Fruit fly (Drosophila melanogaster) whole organism, embryonic: Measurements from ENCODE around the gene Sdhaf3.

Experiments
- Ada2b ChIP-seq: fragments of 200-800 bp; sonication (Bioruptor generic); IDR thresholded peaks from 2 replicates; pipeline ENCODE4 v1.3.6; 2022; ENCODE audit warnings: missing biosample characterization, missing genetic modification characterization
- Antp ChIP-seq: fragments of 200-800 bp; sonication (Bioruptor generic); optimal IDR thresholded peaks from 3 replicates; lab custom pipeline; 2016; ENCODE audit warnings: missing biosample characterization, missing genetic modification characterization
- Blimp-1 ChIP-seq: fragments of 200-800 bp; sonication (Bioruptor generic); optimal IDR thresholded peaks from 3 replicates; lab custom pipeline; 2018; ENCODE audit warnings: missing biosample characterization, missing genetic modification characterization, mild to moderate bottlenecking, moderate library complexity, missing genetic modification reagents
- CG10267 ChIP-seq: fragments of 200-800 bp; sonication (Bioruptor generic); optimal IDR thresholded peaks from 2 replicates; lab custom pipeline; 2018; ENCODE audit warnings: missing biosample characterization, mild to moderate bottlenecking, missing genetic modification characterization, moderate library complexity
- CG10321 ChIP-seq: fragments of 200-800 bp; sonication (Bioruptor generic); IDR thresholded peaks from 2 replicates; pipeline ENCODE4 v1.3.6; 2022; ENCODE audit warnings: missing biosample characterization, missing genetic modification characterization
- CG10462 ChIP-seq: fragments of 200-800 bp; sonication (Bioruptor generic); optimal IDR thresholded peaks from 2 replicates; lab custom pipeline; 2016; ENCODE audit warnings: missing biosample characterization, missing genetic modification characterization
- CG11093 ChIP-seq: fragments of 200-800 bp; sonication (Bioruptor generic); IDR thresholded peaks from 3 replicates; pipeline ENCODE4 v1.3.6; 2022; ENCODE audit warnings: missing biosample characterization, missing genetic modification characterization
- CG11504 ChIP-seq: fragments of 200-800 bp; sonication (Bioruptor generic); optimal IDR thresholded peaks from 3 replicates; lab custom pipeline; 2019; ENCODE audit warnings: missing biosample characterization, mild to moderate bottlenecking, missing genetic modification characterization, moderate library complexity
- CG15011 ChIP-seq: fragments of 200-800 bp; sonication (Bioruptor generic); optimal IDR thresholded peaks from 3 replicates; lab custom pipeline; 2018; ENCODE audit warnings: missing biosample characterization, mild to moderate bottlenecking, missing genetic modification characterization
- CG1529 ChIP-seq: fragments of 200-800 bp; sonication (Bioruptor generic); optimal IDR thresholded peaks from 3 replicates; lab custom pipeline; 2018; ENCODE audit warnings: missing biosample characterization, missing genetic modification characterization
- CG17612 ChIP-seq: fragments of 200-800 bp; sonication (Bioruptor generic); IDR thresholded peaks from 2 replicates; pipeline ENCODE4 v1.3.6; 2022; ENCODE audit warnings: missing biosample characterization, missing genetic modification characterization
- CG18764 ChIP-seq: fragments of 200-800 bp; sonication (Bioruptor generic); optimal IDR thresholded peaks from 3 replicates; lab custom pipeline; 2016; ENCODE audit warnings: missing biosample characterization, missing genetic modification characterization
- CG2120 ChIP-seq: fragments of 200-800 bp; sonication (Bioruptor generic); optimal IDR thresholded peaks from 3 replicates; lab custom pipeline; 2016; ENCODE audit warnings: missing biosample characterization, missing genetic modification characterization
- CG30403 ChIP-seq: fragments of 200-800 bp; sonication (Bioruptor generic); optimal IDR thresholded peaks from 3 replicates; lab custom pipeline; 2016; ENCODE audit warnings: missing biosample characterization, missing genetic modification characterization
- CG3065 ChIP-seq: fragments of 200-800 bp; sonication (Bioruptor generic); optimal IDR thresholded peaks from 2 replicates; lab custom pipeline; 2016; ENCODE audit warnings: missing biosample characterization, missing genetic modification characterization
- CG33557 ChIP-seq: fragments of 200-800 bp; sonication (Bioruptor generic); optimal IDR thresholded peaks from 2 replicates; lab custom pipeline; 2019; ENCODE audit warnings: missing biosample characterization, mild to moderate bottlenecking, missing genetic modification characterization, moderate library complexity
- CG42726 ChIP-seq: fragments of 200-800 bp; sonication (Bioruptor generic); IDR thresholded peaks from 2 replicates; pipeline ENCODE4 v1.3.6; 2022; ENCODE audit warnings: missing biosample characterization, missing genetic modification characterization; ENCODE audit not compliant: partially characterized antibody
- CG4360 ChIP-seq: fragments of 200-800 bp; sonication (Bioruptor generic); IDR thresholded peaks from 2 replicates; pipeline ENCODE4 v1.3.6; 2022; ENCODE audit warnings: missing biosample characterization, missing genetic modification characterization
- CG4730 ChIP-seq: fragments of 200-800 bp; sonication (Bioruptor generic); IDR thresholded peaks from 2 replicates; pipeline ENCODE4 v1.3.6; 2022; ENCODE audit warnings: missing biosample characterization, missing genetic modification characterization
- CG7357 ChIP-seq: fragments of 200-800 bp; sonication (Bioruptor generic); IDR thresholded peaks from 3 replicates; pipeline ENCODE4 v1.3.6; 2022; ENCODE audit warnings: missing biosample characterization, missing genetic modification characterization
- CG8765 ChIP-seq: fragments of 200-800 bp; sonication (Bioruptor generic); IDR thresholded peaks from 2 replicates; pipeline ENCODE4 v1.3.6; 2022; ENCODE audit warnings: missing biosample characterization, missing genetic modification characterization
- CG9817 ChIP-seq: fragments of 200-800 bp; sonication (Bioruptor generic); optimal IDR thresholded peaks from 2 replicates; lab custom pipeline; 2018; ENCODE audit warnings: missing biosample characterization, mild to moderate bottlenecking, missing genetic modification characterization, moderate library complexity
- CHES-1-like ChIP-seq: fragments of 200-800 bp; sonication (Bioruptor generic); optimal IDR thresholded peaks from 2 replicates; lab custom pipeline; 2016; ENCODE audit warnings: missing biosample characterization, missing genetic modification characterization
- CTCF ChIP-seq: fragments of 200-800 bp; sonication (Bioruptor generic); optimal IDR thresholded peaks from 2 replicates; lab custom pipeline; 2017; ENCODE audit warnings: missing biosample characterization, mild to moderate bottlenecking, missing genetic modification characterization, moderate library complexity
- Doc2 ChIP-seq: fragments of 200-800 bp; sonication (Bioruptor generic); IDR thresholded peaks from 2 replicates; pipeline ENCODE4 v1.3.6; 2022; ENCODE audit warnings: missing biosample characterization, missing genetic modification characterization
- Ets97D ChIP-seq: fragments of 200-800 bp; sonication (Bioruptor generic); optimal IDR thresholded peaks from 3 replicates; lab custom pipeline; 2016; ENCODE audit warnings: missing biosample characterization, missing genetic modification characterization
- H15 ChIP-seq: fragments of 200-800 bp; sonication (Bioruptor generic); IDR thresholded peaks from 3 replicates; pipeline ENCODE4 v1.3.6; 2022; ENCODE audit warnings: missing biosample characterization, missing genetic modification characterization
- HmgD ChIP-seq: fragments of 200-800 bp; sonication (Bioruptor generic); optimal IDR thresholded peaks from 3 replicates; lab custom pipeline; 2016; ENCODE audit warnings: missing biosample characterization, missing genetic modification characterization
- Hsf ChIP-seq: fragments of 200-800 bp; sonication (Bioruptor generic); optimal IDR thresholded peaks from 3 replicates; lab custom pipeline; 2016; ENCODE audit warnings: missing biosample characterization, missing genetic modification characterization
- Max ChIP-seq: fragments of 200-800 bp; sonication (Bioruptor generic); optimal IDR thresholded peaks from 2 replicates; lab custom pipeline; 2016; ENCODE audit warnings: missing biosample characterization, mild to moderate bottlenecking, missing genetic modification characterization
- Oaz ChIP-seq: fragments of 200-800 bp; sonication (Bioruptor generic); IDR thresholded peaks from 2 replicates; pipeline ENCODE4 v1.3.6; 2022; ENCODE audit warnings: missing biosample characterization, missing genetic modification characterization
- Side ChIP-seq: fragments of 200-800 bp; sonication (Bioruptor generic); optimal IDR thresholded peaks from 2 replicates; lab custom pipeline; 2016; ENCODE audit warnings: missing biosample characterization, missing genetic modification characterization
- Tbp ChIP-seq: fragments of >200 bp; optimal IDR thresholded peaks from 2 replicates; lab custom pipeline; 2018; ENCODE audit warnings: missing biosample characterization, missing genetic modification characterization
- YL-1 ChIP-seq: fragments of 200-800 bp; sonication (Bioruptor generic); optimal IDR thresholded peaks from 3 replicates; lab custom pipeline; 2017; ENCODE audit warnings: missing biosample characterization, mild to moderate bottlenecking, missing genetic modification characterization
- ara ChIP-seq: fragments of 200-800 bp; sonication (Bioruptor generic); IDR thresholded peaks from 2 replicates; pipeline ENCODE4 v1.3.6; 2022; ENCODE audit warnings: missing biosample characterization, missing genetic modification characterization
- ase ChIP-seq: fragments of 200-800 bp; sonication (Bioruptor generic); IDR thresholded peaks from 3 replicates; pipeline ENCODE4 v1.3.6; 2022; ENCODE audit warnings: missing biosample characterization, missing genetic modification characterization
- ato ChIP-seq: fragments of 200-800 bp; sonication (Bioruptor generic); IDR thresholded peaks from 2 replicates; pipeline ENCODE4 v1.3.6; 2022; ENCODE audit warnings: missing biosample characterization, missing genetic modification characterization; ENCODE audit not compliant: partially characterized antibody
- bcd ChIP-seq: fragments of 200-800 bp; sonication (Bioruptor generic); optimal IDR thresholded peaks from 2 replicates; lab custom pipeline; 2017; ENCODE audit warnings: missing biosample characterization, mild to moderate bottlenecking, missing genetic modification characterization
- ci ChIP-seq: fragments of 200-800 bp; sonication (Bioruptor generic); IDR thresholded peaks from 3 replicates; pipeline ENCODE4 v1.3.6; 2022; ENCODE audit warnings: missing biosample characterization, missing genetic modification characterization
- danr ChIP-seq: fragments of 200-800 bp; sonication (Bioruptor generic); IDR thresholded peaks from 2 replicates; pipeline ENCODE4 v1.3.6; 2022; ENCODE audit warnings: missing biosample characterization, missing genetic modification characterization
- dmrt11E ChIP-seq: fragments of 200-800 bp; sonication (Bioruptor generic); optimal IDR thresholded peaks from 3 replicates; lab custom pipeline; 2018; ENCODE audit warnings: missing biosample characterization, mild to moderate bottlenecking, missing genetic modification characterization, moderate library complexity
- exex ChIP-seq: fragments of 200-800 bp; sonication (Bioruptor generic); optimal IDR thresholded peaks from 4 replicates; lab custom pipeline; 2018; ENCODE audit warnings: missing biosample characterization, mild to moderate bottlenecking, missing genetic modification characterization, moderate library complexity
- klu ChIP-seq: fragments of 200-800 bp; sonication (Bioruptor generic); IDR thresholded peaks from 2 replicates; pipeline ENCODE4 v1.3.6; 2022; ENCODE audit warnings: missing biosample characterization, missing genetic modification characterization
- lov ChIP-seq, 2 experiments: fragments of 200-800 bp in 1 of 2; fragments of >200 bp in 1 of 2; sonication (Bioruptor generic) in 1 of 2; IDR thresholded peaks in 1 of 2; optimal IDR thresholded peaks in 1 of 2; 2 replicates in 1 of 2; 3 replicates in 1 of 2; pipeline versions ENCODE4 v1.3.6 to Lab custom; 2017 to 2022; ENCODE audit warnings: missing biosample characterization in 1 of 2, missing genetic modification characterization in 1 of 2
- nmo ChIP-seq: fragments of 200-800 bp; sonication (Bioruptor generic); optimal IDR thresholded peaks from 2 replicates; lab custom pipeline; 2018; ENCODE audit warnings: missing biosample characterization, mild to moderate bottlenecking, missing genetic modification characterization, moderate library complexity
- prd ChIP-seq, 3 experiments: fragments of >200 bp in 2 of 3; fragments of 200-800 bp in 1 of 3; sonication (Bioruptor generic) in 1 of 3; optimal IDR thresholded peaks in 2 of 3; IDR thresholded peaks in 1 of 3; 2 replicates in 2 of 3; 3 replicates in 1 of 3; pipeline versions ENCODE4 v1.3.6 to Lab custom; 2017 to 2022; ENCODE audit warnings: missing biosample characterization in 1 of 3, missing genetic modification characterization in 1 of 3
- seq ChIP-seq: fragments of 200-800 bp; sonication (Bioruptor generic); IDR thresholded peaks from 2 replicates; pipeline ENCODE4 v1.3.6; 2022; ENCODE audit warnings: missing biosample characterization, missing genetic modification characterization
- so ChIP-seq: fragments of 200-800 bp; sonication (Bioruptor generic); IDR thresholded peaks from 3 replicates; pipeline ENCODE4 v1.3.6; 2022; ENCODE audit warnings: missing biosample characterization, missing genetic modification characterization
- ssp ChIP-seq: fragments of 200-800 bp; sonication (Bioruptor generic); IDR thresholded peaks from 2 replicates; pipeline ENCODE4 v1.3.6; 2022; ENCODE audit warnings: missing biosample characterization, missing genetic modification characterization
- unc-4 ChIP-seq: fragments of 200-800 bp; sonication (Bioruptor generic); IDR thresholded peaks from 2 replicates; pipeline ENCODE4 v1.3.6; 2022; ENCODE audit warnings: missing biosample characterization, missing genetic modification characterization; ENCODE audit not compliant: partially characterized antibody
- z ChIP-seq: fragments of 200-800 bp; sonication (Bioruptor generic); IDR thresholded peaks from 3 replicates; pipeline ENCODE4 v1.3.6; 2022; ENCODE audit warnings: missing biosample characterization, missing genetic modification characterization

The Sdhaf3 gene

DNA sequence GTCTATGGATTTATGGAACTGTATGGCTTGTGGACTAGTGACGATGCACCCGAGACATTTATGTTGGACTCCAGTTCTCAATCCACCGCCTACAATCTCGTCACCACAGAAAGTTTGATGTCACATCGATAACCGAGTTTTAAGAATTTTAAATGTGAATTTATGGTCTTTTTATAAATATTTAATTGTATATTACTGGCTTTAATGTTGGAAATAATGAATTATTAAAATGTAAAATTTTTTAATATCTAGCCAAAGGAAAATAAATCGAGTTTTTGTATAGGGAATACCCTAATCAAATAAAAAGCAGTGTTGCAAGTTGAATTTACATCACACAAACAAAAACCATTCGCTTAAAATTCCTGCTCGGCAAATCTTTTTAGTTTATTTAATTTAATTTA, 49.6 kb downstream of the Sdhaf3 start, which contains the start of gene Fntb (continued):
- TF ChIP-seq Oaz (GFP tag; lab: Robert Waterston, UW) (no peak), lov (optimal IDR thresholded peaks at IDR 0.05; lab: Kevin White, UChicago) (no peak), lov (GFP tag; IDR thresholded peaks at IDR 0.05; lab: Robert Waterston, UW) (no peak), Side (GFP tag; lab: Kevin White, UChicago) (no peak), Blimp-1 (no peak), ssp (peak; percentile 44; the same call in 1 of the 2 replicates), YL-1 (GFP tag; lab: Kevin White, UChicago) (no peak), Ets97D (peak; percentile 23), Tbp (no peak), CG7357 (GFP tag; lab: Robert Waterston, UW) (0 out of 3 replicates have a peak, but pooled peaks have one; percentile 40), CTCF (GFP tag; lab: Kevin White, UChicago) (no peak), so (GFP tag; lab: Robert Waterston, UW) (0 out of 3 replicates have a peak, but pooled peaks have one; percentile 21), klu (GFP tag; lab: Robert Waterston, UW) (peak; percentile 42; the same call in 1 of the 2 replicates), CG4730 (peak; percentile 20; the same call in 1 of the 2 replicates), prd (optimal IDR thresholded peaks at IDR 0.05; lab: Kevin White, UChicago) (no peak), prd (GFP tag; IDR thresholded peaks at IDR 0.05; lab: Robert Waterston, UW) (peak; percentile 72), CG8765 (GFP tag; lab: Robert Waterston, UW) (no peak), dmrt11E (tag; lab: Kevin White, UChicago) (peak; percentile 61), CHES-1-like (no peak), CG11504 (tag; lab: Kevin White, UChicago) (no peak), danr (GFP tag; lab: Robert Waterston, UW) (peak; percentile 36; the same call in 1 of the 2 replicates), ci (GFP tag; lab: Robert Waterston, UW) (peak; percentile 65; the same call in 2 of the 3 replicates), ato (GFP tag; lab: Robert Waterston, UW) (no peak), Antp (GFP tag; lab: Kevin White, UChicago) (no peak), Ada2b (0 out of 2 replicates have a peak, but pooled peaks have one; percentile 20), unc-4 (no peak), CG9817 (tag; lab: Kevin White, UChicago) (peak; percentile 66), CG1529 (GFP tag; lab: Kevin White, UChicago) (peak; percentile 38), Hsf (peak; percentile 66), CG30403 (GFP tag; lab: Kevin White, UChicago) (peak; percentile 80), ara (GFP tag; lab: Robert Waterston, UW) (no peak), CG17612 (no peak), CG3065 (GFP tag; lab: Kevin White, UChicago) (peak; percentile 2), z (GFP tag; lab: Robert Waterston, UW) (no peak), CG11093 (GFP tag; lab: Robert Waterston, UW) (no peak), CG10462 (no peak), CG15011 (no peak), nmo (peak; percentile 79), CG10321 (no peak), seq (GFP tag; lab: Robert Waterston, UW) (0 out of 2 replicates have a peak, but pooled peaks have one; percentile 15), CG10267 (tag; lab: Kevin White, UChicago) (peak; percentile 92), ase (GFP tag; lab: Robert Waterston, UW) (peak; percentile 50; the same call in 1 of the 3 replicates), H15 (no peak), CG18764 (GFP tag; lab: Kevin White, UChicago) (peak; percentile 51), bcd (GFP tag; lab: Kevin White, UChicago) (no peak), CG33557 (peak; percentile 50), Max (GFP tag; lab: Kevin White, UChicago) (peak; percentile 41), CG2120 (GFP tag; lab: Kevin White, UChicago) (peak; percentile 78), Doc2 (GFP tag; lab: Robert Waterston, UW) (no peak), CG42726 (GFP tag; lab: Robert Waterston, UW) (no peak), exex (tag; lab: Kevin White, UChicago) (no peak), CG4360 (GFP tag; lab: Robert Waterston, UW) (no peak), HmgD (GFP tag; lab: Kevin White, UChicago) (no peak)
